Worm (Caenorhabditis elegans): ENCODE results near the gene W03G1.2.

W03G1.2 gene

ce11 chrIV:564000-564399, 39.5 kb downstream of the W03G1.2 start:
- TF ChIP-seq ets-5 (GFP tag; IDR thresholded peaks at IDR 0.05) (no peak), efl-1 (optimal IDR thresholded peaks at IDR 0.05) (no peak), efl-1 (GFP tag; optimal IDR thresholded peaks at IDR 0.05 in 1 of 2) (peak in 1 of 2 experiments; percentile 35), lsy-2 (tag; optimal IDR thresholded peaks at IDR 0.05) (no peak), rnt-1 (tag; optimal IDR thresholded peaks at IDR 0.05) (no peak)

ce11 chrIV:570799-571300, 46.4 kb downstream of the W03G1.2 start, which contains the start of gene F56A11.5:
F56A11.5 (minus strand) TSS chrIV:570849.
- TF ChIP-seq nhr-76 (tag; optimal IDR thresholded peaks at IDR 0.05): no peak
- no peak for TF ChIP-seq lsy-2 (tag; optimal IDR thresholded peaks at IDR 0.05)
- TF ChIP-seq nhr-47 (tag; optimal IDR thresholded peaks at IDR 0.05): no peak
- TF ChIP-seq ets-5 (GFP tag; IDR thresholded peaks at IDR 0.05): no peak
- TF ChIP-seq pax-3 (tag; optimal IDR thresholded peaks at IDR 0.05): no peak

- TF ChIP-seq zag-1 (tag; optimal IDR thresholded peaks at IDR 0.05): no peak
- TF ChIP-seq ceh-82 (tag; optimal IDR thresholded peaks at IDR 0.05): peak in 1 of 3 experiments; percentile 24
- no peak for TF ChIP-seq lir-3 (tag; optimal IDR thresholded peaks at IDR 0.05; ENCODE audit: poor library complexity)
- peak; percentile 51 to 59 for TF ChIP-seq lin-35 (GFP tag; optimal IDR thresholded peaks at IDR 0.05)
- TF ChIP-seq efl-1 (optimal IDR thresholded peaks at IDR 0.05): peak; percentile 33 to 37
- TF ChIP-seq efl-1 (GFP tag; optimal IDR thresholded peaks at IDR 0.05 in 1 of 2): peak; percentile 42 to 87
- TF ChIP-seq rnt-1 (tag; optimal IDR thresholded peaks at IDR 0.05): peak; percentile 22
- peak; percentile 85 for TF ChIP-seq F16B12.6 (tag; optimal IDR thresholded peaks at IDR 0.05)
- TF ChIP-seq dpl-1 (GFP tag; optimal IDR thresholded peaks at IDR 0.05): peak in 2 of 3 experiments; percentile 17 to 47
- peak; percentile 34 for TF ChIP-seq mep-1 (tag; optimal IDR thresholded peaks at IDR 0.05)
Measured at ce11 chrIV:572487-572886, 48.0 kb downstream of the W03G1.2 start, which contains the start of gene gex-2. gex-2 (plus strand) TSS chrIV:572769.
